Worm (Caenorhabditis elegans) whole organism, L1 larva: ENCODE data around the gene sra-4.

Source experiments
- aly-2 ChIP-seq: fragments of 150-350 bp; optimal IDR thresholded peaks from 2 replicates; lab custom pipeline; 2014; ENCODE audit warnings: missing biosample characterization, missing genetic modification characterization
- blmp-1 ChIP-seq: fragments of 150-350 bp; optimal IDR thresholded peaks from 2 replicates; lab custom pipeline; 2014; ENCODE audit warnings: missing biosample characterization, missing genetic modification characterization
- ceh-82 ChIP-seq, 3 experiments: fragments of 150-350 bp in 1 of 3; sonication (generic microtip) in 2 of 3; optimal IDR thresholded peaks; 2 replicates each; lab custom pipeline; 2014 to 2017; ENCODE audit warnings: missing biosample characterization in 3 of 3, missing genetic modification characterization in 3 of 3
- egl-27 ChIP-seq, 2 experiments: fragments of 150-350 bp in 1 of 2; sonication (generic microtip); optimal IDR thresholded peaks; 3 replicates each; lab custom pipeline; 2017 to 2018; ENCODE audit warnings: missing biosample characterization in 2 of 2, missing genetic modification characterization in 2 of 2, missing genetic modification reagents in 2 of 2
- fos-1 ChIP-seq: fragments of 150-350 bp; optimal IDR thresholded peaks from 2 replicates; lab custom pipeline; 2014; ENCODE audit warnings: missing biosample characterization, missing genetic modification characterization
- mdl-1 ChIP-seq, 2 experiments: fragments of 150-350 bp; optimal IDR thresholded peaks; 2 replicates each; lab custom pipeline; 2014 to 2017; ENCODE audit warnings: missing biosample characterization in 2 of 2, missing genetic modification characterization in 2 of 2, inconsistent platforms in 1 of 2
- skn-1 ChIP-seq: fragments of 150-350 bp; optimal IDR thresholded peaks from 2 replicates; lab custom pipeline; 2014; ENCODE audit warnings: missing biosample characterization, missing genetic modification characterization
- swsn-7 ChIP-seq: sonication (generic microtip); optimal IDR thresholded peaks from 2 replicates; lab custom pipeline; 2016; ENCODE audit warnings: missing genetic modification characterization, missing compliant biosample characterization
- ztf-11 ChIP-seq, 2 experiments: sonication (generic microtip); optimal IDR thresholded peaks; 2 replicates each; lab custom pipeline; 2016 to 2017; ENCODE audit warnings: missing genetic modification characterization in 2 of 2, missing biosample characterization in 1 of 2, missing compliant biosample characterization in 1 of 2

DNA sequence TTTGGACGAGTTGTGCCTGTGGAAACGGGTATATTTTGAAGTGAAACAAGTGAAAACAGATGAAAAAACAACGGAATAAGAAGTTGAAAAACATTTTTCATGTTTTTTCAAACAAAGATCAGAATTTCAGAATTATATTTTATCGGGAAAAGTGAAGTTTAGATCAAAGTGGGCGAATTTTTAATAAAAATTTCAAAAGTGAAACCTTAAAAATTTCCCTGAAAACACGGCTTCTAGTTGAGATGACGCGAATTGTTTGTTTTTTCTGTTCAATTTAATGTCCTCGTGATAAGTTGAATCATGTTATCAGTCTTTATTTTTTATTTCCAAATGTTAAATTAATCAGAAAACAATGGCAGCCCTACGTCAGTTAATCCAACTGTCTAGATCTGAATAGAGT, 35.5 kb downstream of the sra-4 start, which contains the start of gene gcy-3:
- TF ChIP-seq ceh-82 (tag; optimal IDR thresholded peaks at IDR 0.05; lab: Kevin White, UChicago), result no peak
- no peak for TF ChIP-seq mdl-1 (tag; optimal IDR thresholded peaks at IDR 0.05; lab: Kevin White, UChicago)
- TF ChIP-seq swsn-7, result no peak
- TF ChIP-seq skn-1 (tag; lab: Kevin White, UChicago), result no peak
- TF ChIP-seq ztf-11 (tag; optimal IDR thresholded peaks at IDR 0.05; lab: Kevin White, UChicago), result no peak
- no peak for TF ChIP-seq fos-1
- no peak for TF ChIP-seq egl-27 (tag; optimal IDR thresholded peaks at IDR 0.05; lab: Kevin White, UChicago)
- TF ChIP-seq blmp-1 (tag; lab: Kevin White, UChicago), result no peak
- TF ChIP-seq aly-2 (tag; lab: Kevin White, UChicago), result no peak
